Fruit fly (Drosophila melanogaster) whole organism, embryonic: ENCODE results near the gene Pink1.

ENCODE experiments used
- CG10267 ChIP-seq: fragments of 200-800 bp; sonication (Bioruptor generic); optimal IDR thresholded peaks from 2 replicates; lab custom pipeline; 2018; ENCODE audit warnings: missing biosample characterization, mild to moderate bottlenecking, missing genetic modification characterization, moderate library complexity
- CG10321 ChIP-seq: fragments of 200-800 bp; sonication (Bioruptor generic); IDR thresholded peaks from 2 replicates; pipeline ENCODE4 v1.3.6; 2022; ENCODE audit warnings: missing biosample characterization, missing genetic modification characterization
- CG10979 ChIP-seq: fragments of 200-800 bp; sonication (Bioruptor generic); optimal IDR thresholded peaks from 2 replicates; lab custom pipeline; 2018; ENCODE audit warnings: missing biosample characterization, mild to moderate bottlenecking, missing genetic modification characterization, moderate library complexity
- CG11398 ChIP-seq: fragments of 200-800 bp; sonication (Bioruptor generic); optimal IDR thresholded peaks from 2 replicates; lab custom pipeline; 2016; ENCODE audit warnings: missing biosample characterization, missing genetic modification characterization
- CG12236 ChIP-seq: fragments of 200-800 bp; sonication (Bioruptor generic); optimal IDR thresholded peaks from 2 replicates; lab custom pipeline; 2016; ENCODE audit warnings: missing biosample characterization, missing genetic modification characterization
- CG13424 ChIP-seq: fragments of 200-800 bp; sonication (Bioruptor generic); optimal IDR thresholded peaks from 2 replicates; lab custom pipeline; 2019; ENCODE audit warnings: missing biosample characterization, mild to moderate bottlenecking, missing genetic modification characterization, moderate library complexity
- CG14667 ChIP-seq: fragments of 200-800 bp; sonication (Bioruptor generic); IDR thresholded peaks from 2 replicates; pipeline ENCODE4 v1.3.6; 2022; ENCODE audit warnings: missing biosample characterization, missing genetic modification characterization
- CG15514 ChIP-seq: fragments of 200-800 bp; sonication (Bioruptor generic); optimal IDR thresholded peaks from 3 replicates; lab custom pipeline; 2017; ENCODE audit warnings: missing biosample characterization, missing genetic modification characterization, mild to moderate bottlenecking, moderate library complexity, missing genetic modification reagents
- CG17385 ChIP-seq: fragments of 200-800 bp; sonication (Bioruptor generic); optimal IDR thresholded peaks from 3 replicates; lab custom pipeline; 2018; ENCODE audit warnings: missing biosample characterization, mild to moderate bottlenecking, missing genetic modification characterization
- CG17568 ChIP-seq: fragments of 200-800 bp; sonication (Bioruptor generic); optimal IDR thresholded peaks from 2 replicates; lab custom pipeline; 2018; ENCODE audit warnings: missing biosample characterization, mild to moderate bottlenecking, missing genetic modification characterization, moderate library complexity
- CG17829 ChIP-seq: fragments of 200-800 bp; optimal IDR thresholded peaks from 2 replicates; lab custom pipeline; 2019; ENCODE audit warnings: missing biosample characterization, mild to moderate bottlenecking, missing genetic modification characterization, moderate library complexity
- CG2120 ChIP-seq: fragments of 200-800 bp; sonication (Bioruptor generic); optimal IDR thresholded peaks from 3 replicates; lab custom pipeline; 2016; ENCODE audit warnings: missing biosample characterization, missing genetic modification characterization
- CG2875 ChIP-seq: fragments of 200-800 bp; sonication (Bioruptor generic); optimal IDR thresholded peaks from 2 replicates; lab custom pipeline; 2017; ENCODE audit warnings: missing biosample characterization, mild to moderate bottlenecking, missing genetic modification characterization, missing genetic modification reagents
- CG31224 ChIP-seq: fragments of 200-800 bp; sonication (Bioruptor generic); IDR thresholded peaks from 2 replicates; pipeline ENCODE4 v1.3.6; 2022; ENCODE audit warnings: missing biosample characterization, missing genetic modification characterization
- CG34376 ChIP-seq: fragments of 200-800 bp; sonication (Bioruptor generic); optimal IDR thresholded peaks from 2 replicates; lab custom pipeline; 2018; ENCODE audit warnings: missing biosample characterization, mild to moderate bottlenecking, missing genetic modification characterization
- CG3995 ChIP-seq: fragments of 200-800 bp; sonication (Bioruptor generic); optimal IDR thresholded peaks from 3 replicates; lab custom pipeline; 2016; ENCODE audit warnings: missing biosample characterization, missing genetic modification characterization
- CG4328 ChIP-seq: fragments of 200-800 bp; sonication (Bioruptor generic); optimal IDR thresholded peaks from 3 replicates; lab custom pipeline; 2017; ENCODE audit warnings: missing biosample characterization, missing genetic modification reagents, missing genetic modification characterization
- CG4730 ChIP-seq: fragments of 200-800 bp; sonication (Bioruptor generic); IDR thresholded peaks from 2 replicates; pipeline ENCODE4 v1.3.6; 2022; ENCODE audit warnings: missing biosample characterization, missing genetic modification characterization
- CG4820 ChIP-seq: fragments of 200-800 bp; sonication (Bioruptor generic); optimal IDR thresholded peaks from 3 replicates; lab custom pipeline; 2016; ENCODE audit warnings: missing biosample characterization, missing genetic modification characterization
- CG5245 ChIP-seq: fragments of 200-800 bp; sonication (Bioruptor generic); optimal IDR thresholded peaks from 3 replicates; lab custom pipeline; 2016; ENCODE audit warnings: missing biosample characterization, missing genetic modification characterization
- CG7372 ChIP-seq: fragments of 200-800 bp; sonication (Bioruptor generic); IDR thresholded peaks from 2 replicates; pipeline ENCODE4 v1.3.6; 2022; ENCODE audit warnings: missing biosample characterization, missing genetic modification characterization
- CG7745 ChIP-seq: fragments of 200-800 bp; sonication (Bioruptor generic); optimal IDR thresholded peaks from 2 replicates; lab custom pipeline; 2018; ENCODE audit warnings: missing biosample characterization, mild to moderate bottlenecking, missing genetic modification characterization, moderate library complexity
- CG9797 ChIP-seq: fragments of 200-800 bp; sonication (Bioruptor generic); optimal IDR thresholded peaks from 3 replicates; lab custom pipeline; 2018; ENCODE audit warnings: missing biosample characterization, mild to moderate bottlenecking, missing genetic modification characterization
- Camta ChIP-seq: fragments of 200-800 bp; sonication (Bioruptor generic); optimal IDR thresholded peaks from 2 replicates; lab custom pipeline; 2016; ENCODE audit warnings: missing biosample characterization, missing genetic modification characterization
- Dfd ChIP-seq, 2 experiments: fragments of >200 bp; optimal IDR thresholded peaks; 2 replicates each; lab custom pipeline; 2017; ENCODE audit warnings: missing biosample characterization in 2 of 2, missing genetic modification characterization in 2 of 2
- Eip74EF ChIP-seq, 2 experiments: fragments of 200-800 bp in 1 of 2; fragments of >200 bp in 1 of 2; sonication (Bioruptor generic) in 1 of 2; optimal IDR thresholded peaks; 2 replicates each; lab custom pipeline; 2017 to 2019; ENCODE audit warnings: missing biosample characterization in 2 of 2, missing genetic modification characterization in 2 of 2, mild to moderate bottlenecking in 1 of 2, moderate library complexity in 1 of 2
- HLH3B ChIP-seq: fragments of 200-800 bp; sonication (Bioruptor generic); IDR thresholded peaks from 2 replicates; pipeline ENCODE4 v1.3.6; 2022; ENCODE audit warnings: missing biosample characterization, missing genetic modification characterization
- Hr51 ChIP-seq, 2 experiments: fragments of 200-800 bp; sonication (Bioruptor generic); optimal IDR thresholded peaks; 2 replicates in 1 of 2; 3 replicates in 1 of 2; lab custom pipeline; 2016 to 2018; ENCODE audit warnings: missing biosample characterization in 2 of 2, missing genetic modification characterization in 2 of 2, mild to moderate bottlenecking in 1 of 2, moderate library complexity in 1 of 2
- NfI ChIP-seq: fragments of 200-800 bp; sonication (Bioruptor generic); optimal IDR thresholded peaks from 3 replicates; lab custom pipeline; 2018; ENCODE audit warnings: missing biosample characterization, mild to moderate bottlenecking, missing genetic modification characterization, moderate library complexity
- Opbp ChIP-seq: fragments of 200-800 bp; sonication (Bioruptor generic); IDR thresholded peaks from 3 replicates; pipeline ENCODE4 v1.3.6; 2022; ENCODE audit warnings: missing biosample characterization, missing genetic modification characterization; ENCODE audit not compliant: partially characterized antibody
- Optix ChIP-seq: fragments of 200-800 bp; sonication (Bioruptor generic); IDR thresholded peaks from 3 replicates; pipeline ENCODE4 v1.3.6; 2022; ENCODE audit warnings: missing biosample characterization, missing genetic modification characterization
- Sox102F ChIP-seq: fragments of 200-800 bp; sonication (Bioruptor generic); optimal IDR thresholded peaks from 2 replicates; lab custom pipeline; 2018; ENCODE audit warnings: missing biosample characterization, mild to moderate bottlenecking, missing genetic modification characterization, moderate library complexity
- Stat92E ChIP-seq, 3 experiments: fragments of >200 bp in 2 of 3; fragments of 200-800 bp in 1 of 3; sonication (Bioruptor generic) in 1 of 3; optimal IDR thresholded peaks; 2 replicates each; lab custom pipeline; 2017 to 2019; ENCODE audit warnings: missing biosample characterization in 3 of 3, missing genetic modification characterization in 3 of 3, mild to moderate bottlenecking in 1 of 3, moderate library complexity in 1 of 3
- Tbp ChIP-seq: fragments of >200 bp; optimal IDR thresholded peaks from 2 replicates; lab custom pipeline; 2018; ENCODE audit warnings: missing biosample characterization, missing genetic modification characterization
- amos ChIP-seq: fragments of 200-800 bp; sonication (Bioruptor generic); IDR thresholded peaks from 2 replicates; pipeline ENCODE4 v1.3.6; 2022; ENCODE audit warnings: missing biosample characterization, missing genetic modification characterization; ENCODE audit not compliant: partially characterized antibody
- ci ChIP-seq: fragments of 200-800 bp; sonication (Bioruptor generic); IDR thresholded peaks from 3 replicates; pipeline ENCODE4 v1.3.6; 2022; ENCODE audit warnings: missing biosample characterization, missing genetic modification characterization
- danr ChIP-seq: fragments of 200-800 bp; sonication (Bioruptor generic); IDR thresholded peaks from 2 replicates; pipeline ENCODE4 v1.3.6; 2022; ENCODE audit warnings: missing biosample characterization, missing genetic modification characterization
- dati ChIP-seq: fragments of 200-800 bp; sonication (Bioruptor generic); IDR thresholded peaks from 2 replicates; pipeline ENCODE4 v1.3.6; 2022; ENCODE audit warnings: missing biosample characterization, missing genetic modification characterization
- gfzf ChIP-seq: fragments of 200-800 bp; sonication (Bioruptor generic); optimal IDR thresholded peaks from 2 replicates; lab custom pipeline; 2016; ENCODE audit warnings: missing biosample characterization, mild to moderate bottlenecking, missing genetic modification characterization, moderate library complexity
- gt ChIP-seq: fragments of 200-800 bp; sonication (Bioruptor generic); IDR thresholded peaks from 2 replicates; pipeline ENCODE4 v1.3.6; 2022; ENCODE audit warnings: missing biosample characterization, missing genetic modification characterization
- lmd ChIP-seq: fragments of 200-800 bp; sonication (Bioruptor generic); IDR thresholded peaks from 2 replicates; pipeline ENCODE4 v1.3.6; 2022; ENCODE audit warnings: missing biosample characterization, missing genetic modification characterization
- p53 ChIP-seq: fragments of 200-800 bp; sonication (Bioruptor generic); optimal IDR thresholded peaks from 2 replicates; lab custom pipeline; 2016; ENCODE audit warnings: missing biosample characterization, missing genetic modification characterization
- sim ChIP-seq: fragments of 200-800 bp; sonication (Bioruptor generic); IDR thresholded peaks from 2 replicates; pipeline ENCODE4 v1.3.6; 2022; ENCODE audit warnings: missing biosample characterization, missing genetic modification characterization
- sqz ChIP-seq: fragments of 200-800 bp; sonication (Bioruptor generic); optimal IDR thresholded peaks from 3 replicates; lab custom pipeline; 2018; ENCODE audit warnings: missing biosample characterization, mild to moderate bottlenecking, missing genetic modification characterization
- ssp ChIP-seq: fragments of 200-800 bp; sonication (Bioruptor generic); IDR thresholded peaks from 2 replicates; pipeline ENCODE4 v1.3.6; 2022; ENCODE audit warnings: missing biosample characterization, missing genetic modification characterization
- sug ChIP-seq: fragments of 200-800 bp; optimal IDR thresholded peaks from 2 replicates; lab custom pipeline; 2019; ENCODE audit warnings: missing biosample characterization, mild to moderate bottlenecking, missing genetic modification characterization, moderate library complexity
- wor ChIP-seq: fragments of 200-800 bp; sonication (Bioruptor generic); IDR thresholded peaks from 2 replicates; pipeline ENCODE4 v1.3.6; 2022; ENCODE audit warnings: missing biosample characterization, missing genetic modification characterization
- zen2 ChIP-seq: fragments of 200-800 bp; sonication (Bioruptor generic); IDR thresholded peaks from 3 replicates; pipeline ENCODE4 v1.3.6; 2022; ENCODE audit warnings: missing biosample characterization, missing genetic modification characterization; ENCODE audit not compliant: partially characterized antibody
- zf30C ChIP-seq: fragments of 200-800 bp; sonication (Bioruptor generic); optimal IDR thresholded peaks from 3 replicates; lab custom pipeline; 2018; ENCODE audit warnings: missing biosample characterization, mild to moderate bottlenecking, missing genetic modification characterization

The Pink1 gene

dm6 chrX:6673637-6674487 is 9.7 kb upstream of the Pink1 start, which contains the start of the genes CG3198 and Mcm6 (continued):
- no peak for TF ChIP-seq Camta (GFP tag; lab: Kevin White, UChicago)
- TF ChIP-seq CG4328, result no peak
- TF ChIP-seq gfzf (GFP tag; lab: Kevin White, UChicago), result peak; percentile 46
- no peak for TF ChIP-seq p53 (GFP tag; lab: Kevin White, UChicago)
- no peak for TF ChIP-seq CG31224 (GFP tag; lab: Robert Waterston, UW)
- TF ChIP-seq CG2875 (GFP tag; lab: Kevin White, UChicago), result no peak
- TF ChIP-seq sim (GFP tag; lab: Robert Waterston, UW), result no peak
- TF ChIP-seq CG17568 (GFP tag; lab: Kevin White, UChicago), result no peak
- TF ChIP-seq Tbp (GFP tag; lab: Kevin White, UChicago), result no peak
- no peak for TF ChIP-seq dati
- no peak for TF ChIP-seq Stat92E (GFP tag; optimal IDR thresholded peaks at IDR 0.05; lab: Kevin White, UChicago)
- TF ChIP-seq Eip74EF (GFP tag; optimal IDR thresholded peaks at IDR 0.05; lab: Kevin White, UChicago), result no peak
- no peak for TF ChIP-seq CG10321 (GFP tag; lab: Robert Waterston, UW)
- no peak for TF ChIP-seq NfI (GFP tag; lab: Kevin White, UChicago)
- peak; percentile 76 for TF ChIP-seq amos (GFP tag; lab: Robert Waterston, UW)
- no peak for TF ChIP-seq lmd (GFP tag; lab: Robert Waterston, UW)
- 0 out of 3 replicates have a peak, but pooled peaks have one; percentile 40 for TF ChIP-seq Opbp (GFP tag; lab: Robert Waterston, UW)
- TF ChIP-seq CG11398 (GFP tag; lab: Kevin White, UChicago), result no peak
- peak; percentile 7 for TF ChIP-seq CG13424 (tag; lab: Kevin White, UChicago)
- TF ChIP-seq CG14667 (GFP tag; lab: Robert Waterston, UW), result no peak
- no peak for TF ChIP-seq Sox102F (GFP tag; lab: Kevin White, UChicago)
- TF ChIP-seq ci (GFP tag; lab: Robert Waterston, UW), result no peak
- no peak for TF ChIP-seq CG34376 (GFP tag; lab: Kevin White, UChicago)
- no peak for TF ChIP-seq CG17829 (tag; lab: Kevin White, UChicago)
- TF ChIP-seq ssp (GFP tag; lab: Robert Waterston, UW), result no peak
- TF ChIP-seq gt, result no peak
- peak; percentile 61 for TF ChIP-seq CG9797 (GFP tag; lab: Kevin White, UChicago)
- no peak for TF ChIP-seq wor (GFP tag; lab: Robert Waterston, UW)
- peak; percentile 28 for TF ChIP-seq CG10267 (tag; lab: Kevin White, UChicago)
- TF ChIP-seq Dfd (GFP tag; optimal IDR thresholded peaks at IDR 0.05; lab: Kevin White, UChicago), result no peak
- no peak for TF ChIP-seq CG12236 (GFP tag; lab: Kevin White, UChicago)
- no peak for TF ChIP-seq HLH3B (GFP tag; lab: Robert Waterston, UW)
- no peak for TF ChIP-seq CG4820 (GFP tag; lab: Kevin White, UChicago)
- TF ChIP-seq CG7372 (GFP tag; lab: Robert Waterston, UW), result no peak
- no peak for TF ChIP-seq CG10979 (tag; lab: Kevin White, UChicago)
- TF ChIP-seq CG4730 (GFP tag; lab: Robert Waterston, UW), result no peak
- no peak for TF ChIP-seq CG7745 (tag; lab: Kevin White, UChicago)
- TF ChIP-seq Hr51 (GFP tag; optimal IDR thresholded peaks at IDR 0.05; lab: Kevin White, UChicago), result no peak
- no peak for TF ChIP-seq danr (GFP tag; lab: Robert Waterston, UW)
- TF ChIP-seq zen2 (GFP tag; lab: Robert Waterston, UW), result peak; percentile 48; the same call in 1 of the 3 replicates
- TF ChIP-seq CG5245 (GFP tag; lab: Kevin White, UChicago), result no peak
- no peak for TF ChIP-seq zf30C
- no peak for TF ChIP-seq CG2120 (GFP tag; lab: Kevin White, UChicago)
- no peak for TF ChIP-seq Optix
- TF ChIP-seq sug (tag; lab: Kevin White, UChicago), result peak; percentile 7
- TF ChIP-seq CG3995, result peak; percentile 6
- TF ChIP-seq CG17385 (GFP tag; lab: Kevin White, UChicago), result peak; percentile 5
- TF ChIP-seq sqz (GFP tag; lab: Kevin White, UChicago), result no peak
- peak; percentile 50 for TF ChIP-seq CG15514 (GFP tag; lab: Kevin White, UChicago)
